Fruit fly (Drosophila melanogaster): Measurements from ENCODE around the gene CG42537.

Gene CG42537

DNA sequence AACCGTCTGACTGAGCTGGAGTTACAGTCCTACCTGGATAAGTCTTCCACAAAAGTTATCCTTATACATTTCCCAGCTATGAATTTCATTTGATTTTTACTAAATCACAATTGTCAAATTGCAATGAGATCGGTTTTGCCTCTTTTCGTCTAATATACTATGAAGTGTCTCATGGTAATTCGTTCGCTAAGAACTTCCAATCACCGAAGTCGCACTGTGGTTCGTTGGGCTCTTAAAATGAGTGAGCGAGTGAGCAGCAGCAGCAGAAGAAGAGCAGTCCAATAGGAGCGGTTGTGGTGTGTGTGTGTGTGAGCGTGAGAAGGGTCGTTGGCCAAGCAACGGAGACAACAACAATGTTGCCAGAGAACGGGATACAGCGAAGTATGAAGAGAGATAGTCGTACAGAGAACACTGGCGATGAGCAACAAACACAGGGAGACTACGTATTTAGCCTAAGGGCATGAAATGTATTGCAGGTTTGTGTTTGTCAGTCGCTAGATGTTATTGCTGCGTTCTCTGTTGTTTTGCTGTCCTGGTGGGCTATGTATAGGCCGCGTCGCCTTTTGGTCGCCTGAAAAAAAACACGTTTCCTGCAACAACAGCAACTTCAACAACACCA, 46.5 kb downstream of the CG42537 start (continued):
- TF ChIP-seq chn (GFP tag; optimal IDR thresholded peaks at IDR 0.05) (peak; percentile 94), CG10321 (GFP tag; IDR thresholded peaks at IDR 0.05) (peak; percentile 65), HLH54F (GFP tag; optimal IDR thresholded peaks at IDR 0.05) (peak; percentile 91), tin (GFP tag; optimal IDR thresholded peaks at IDR 0.05) (peak; percentile 94), hbn (GFP tag; IDR thresholded peaks at IDR 0.05; ENCODE audit: partially characterized antibody) (no peak), CG3281 (GFP tag; optimal IDR thresholded peaks at IDR 0.05) (peak; percentile 90), fu2 (GFP tag; optimal IDR thresholded peaks at IDR 0.05) (peak; percentile 90), NfI (GFP tag; optimal IDR thresholded peaks at IDR 0.05) (peak; percentile 93), CG7556 (GFP tag; optimal IDR thresholded peaks at IDR 0.05) (peak; percentile 94), Lim3 (GFP tag; IDR thresholded peaks at IDR 0.05) (peak; percentile 53; the same call in 1 of the 2 replicates), CG9215 (GFP tag; IDR thresholded peaks at IDR 0.05) (peak; percentile 83), CG16813 (GFP tag; IDR thresholded peaks at IDR 0.05; ENCODE audit: partially characterized antibody) (no peak), wdn (GFP tag; IDR thresholded peaks at IDR 0.05) (peak; percentile 88), HmgD (GFP tag; optimal IDR thresholded peaks at IDR 0.05) (peak; percentile 95), so (GFP tag; IDR thresholded peaks at IDR 0.05) (peak; percentile 85; the same call in 2 of the 3 replicates), wek (GFP tag; optimal IDR thresholded peaks at IDR 0.05) (peak; percentile 81), tna (GFP tag; IDR thresholded peaks at IDR 0.05; ENCODE audit: partially characterized antibody) (no peak), Bgb (GFP tag; IDR thresholded peaks at IDR 0.05; ENCODE audit: partially characterized antibody) (no peak), tgo (GFP tag; IDR thresholded peaks at IDR 0.05) (peak; percentile 89), slou (GFP tag; optimal IDR thresholded peaks at IDR 0.05) (peak; percentile 72), CG6683 (GFP tag; optimal IDR thresholded peaks at IDR 0.05) (peak; percentile 77), CG1832 (GFP tag; optimal IDR thresholded peaks at IDR 0.05) (peak; percentile 56), Hr3 (GFP tag; optimal IDR thresholded peaks at IDR 0.05) (peak; percentile 84), CkIIα-i1 (GFP tag; IDR thresholded peaks at IDR 0.05) (0 out of 2 replicates have a peak, but pooled peaks have one; percentile 34), pan (optimal IDR thresholded peaks at IDR 0.05) (no peak), pan (GFP tag; optimal IDR thresholded peaks at IDR 0.05 in 1 of 2, IDR thresholded peaks at IDR 0.05 in 1 of 2) (peak in 1 of 2 experiments; percentile 95), fd102C (GFP tag; optimal IDR thresholded peaks at IDR 0.05) (peak; percentile 69), Ssrp (tag; optimal IDR thresholded peaks at IDR 0.05) (peak; percentile 87), Neu2 (GFP tag; optimal IDR thresholded peaks at IDR 0.05; ENCODE audit: borderline replicate concordance) (peak; percentile 80), Lpt (GFP tag; optimal IDR thresholded peaks at IDR 0.05) (no peak), Hey (tag; optimal IDR thresholded peaks at IDR 0.05) (peak; percentile 70), CG18262 (tag; optimal IDR thresholded peaks at IDR 0.05) (peak; percentile 92), rib (GFP tag; IDR thresholded peaks at IDR 0.05) (peak; percentile 73), CG12104 (GFP tag; optimal IDR thresholded peaks at IDR 0.05) (peak; percentile 70), Gsc (GFP tag; IDR thresholded peaks at IDR 0.05) (no peak), jigr1 (GFP tag; IDR thresholded peaks at IDR 0.05) (peak; percentile 67; the same call in 2 of the 3 replicates), Bteb2 (GFP tag; optimal IDR thresholded peaks at IDR 0.05) (peak; percentile 87), CG3065 (GFP tag; optimal IDR thresholded peaks at IDR 0.05) (peak; percentile 63), ash1 (GFP tag; optimal IDR thresholded peaks at IDR 0.05) (peak; percentile 31), CG11695 (GFP tag; IDR thresholded peaks at IDR 0.05) (peak; percentile 91), CG8388 (GFP tag; optimal IDR thresholded peaks at IDR 0.05) (peak; percentile 89), lmd (GFP tag; IDR thresholded peaks at IDR 0.05) (peak; percentile 91), Dp (GFP tag; optimal IDR thresholded peaks at IDR 0.05) (no peak), repo (GFP tag; optimal IDR thresholded peaks at IDR 0.05) (peak; percentile 89), Dek (tag; optimal IDR thresholded peaks at IDR 0.05) (peak; percentile 86), trh (GFP tag; optimal IDR thresholded peaks at IDR 0.05) (peak; percentile 70), al (GFP tag; IDR thresholded peaks at IDR 0.05) (peak; percentile 83), CG10209 (GFP tag; optimal IDR thresholded peaks at IDR 0.05) (peak; percentile 92), CG4854 (GFP tag; optimal IDR thresholded peaks at IDR 0.05) (peak; percentile 83), Hr78 (GFP tag; optimal IDR thresholded peaks at IDR 0.05) (peak in 1 of 2 experiments; percentile 60)

Data from whole organism, embryonic.